Fruit fly (Drosophila melanogaster): ENCODE data around the gene smog.
A peak's percentile ranks its signal among the peaks of the same experiment; 100 is the strongest.

Gene smog

DNA sequence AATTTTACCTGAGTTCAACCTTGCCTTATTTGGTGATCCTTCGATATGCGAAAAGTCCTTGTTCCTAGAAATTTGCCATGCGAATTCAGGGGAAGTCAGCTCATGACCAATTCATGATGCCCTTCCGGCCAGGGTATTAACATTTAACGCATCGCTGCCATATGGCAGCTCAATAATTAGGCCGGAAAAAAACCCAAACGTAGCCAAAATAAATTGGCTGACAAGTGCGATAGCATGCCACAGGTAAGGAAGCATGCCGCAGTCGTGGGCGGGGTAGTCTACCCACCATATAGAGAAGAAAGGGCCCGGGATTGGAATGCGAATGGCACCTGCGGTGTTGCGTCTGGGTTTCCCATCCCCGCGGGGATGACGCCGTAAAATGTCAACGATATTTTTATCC lies 28.9 kb upstream of the smog start:
- TF ChIP-seq sd (tag; optimal IDR thresholded peaks at IDR 0.05) (no peak), CG10274 (GFP tag; optimal IDR thresholded peaks at IDR 0.05) (no peak), ato (GFP tag; IDR thresholded peaks at IDR 0.05; ENCODE audit: partially characterized antibody) (no peak), Lpt (GFP tag; optimal IDR thresholded peaks at IDR 0.05) (no peak), zfh2 (GFP tag; optimal IDR thresholded peaks at IDR 0.05) (no peak), zen (tag; optimal IDR thresholded peaks at IDR 0.05) (peak; percentile 90), tll (GFP tag; optimal IDR thresholded peaks at IDR 0.05) (peak in 1 of 2 experiments; percentile 76), twi (tag; optimal IDR thresholded peaks at IDR 0.05) (peak; percentile 36), CG12659 (GFP tag; optimal IDR thresholded peaks at IDR 0.05) (no peak), CG15479 (GFP tag; optimal IDR thresholded peaks at IDR 0.05) (peak; percentile 77), Sry-δ (GFP tag; optimal IDR thresholded peaks at IDR 0.05) (no peak), lab (GFP tag; optimal IDR thresholded peaks at IDR 0.05) (no peak), scrt (GFP tag; optimal IDR thresholded peaks at IDR 0.05) (no peak), prd (optimal IDR thresholded peaks at IDR 0.05) (no peak), prd (GFP tag; IDR thresholded peaks at IDR 0.05) (0 out of 3 replicates have a peak, but pooled peaks have one; percentile 29), kni (GFP tag; optimal IDR thresholded peaks at IDR 0.05) (peak; percentile 10), CG3847 (GFP tag; IDR thresholded peaks at IDR 0.05) (no peak), CG17568 (GFP tag; optimal IDR thresholded peaks at IDR 0.05) (no peak), CG2199 (GFP tag; IDR thresholded peaks at IDR 0.05) (no peak), CG6683 (GFP tag; optimal IDR thresholded peaks at IDR 0.05) (no peak), psq (GFP tag; optimal IDR thresholded peaks at IDR 0.05) (no peak), CG34422 (GFP tag; IDR thresholded peaks at IDR 0.05) (no peak), nom (GFP tag; optimal IDR thresholded peaks at IDR 0.05) (no peak), CG9727 (GFP tag; optimal IDR thresholded peaks at IDR 0.05) (no peak), danr (GFP tag; IDR thresholded peaks at IDR 0.05) (0 out of 2 replicates have a peak, but pooled peaks have one; percentile 11), tx (GFP tag; optimal IDR thresholded peaks at IDR 0.05) (no peak), dati (GFP tag; IDR thresholded peaks at IDR 0.05) (no peak), Vsx1 (GFP tag; optimal IDR thresholded peaks at IDR 0.05) (no peak), stc (GFP tag; IDR thresholded peaks at IDR 0.05) (no peak), Gug (GFP tag; IDR thresholded peaks at IDR 0.05) (no peak), cad (GFP tag; optimal IDR thresholded peaks at IDR 0.05) (peak; percentile 68)

DNA sequence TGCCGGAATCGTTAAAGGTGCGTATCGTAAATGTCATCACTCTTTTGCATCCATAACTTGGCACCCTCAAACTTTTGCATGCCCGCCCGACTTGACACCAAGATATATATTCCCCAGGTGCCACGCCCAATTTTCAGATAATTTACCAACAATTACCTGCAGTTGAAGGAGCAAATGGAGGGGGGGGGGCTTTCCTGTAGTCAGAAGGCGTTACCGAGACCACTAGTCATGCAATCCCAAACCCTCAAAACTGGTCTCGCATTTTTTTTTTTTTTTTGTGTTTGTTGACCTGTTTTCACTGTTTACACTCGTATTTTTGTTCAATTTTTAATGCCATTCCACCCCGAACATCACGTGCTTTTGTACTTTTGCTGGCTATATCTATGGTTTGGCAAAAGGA lies 27.0 kb upstream of the smog start:
- TF ChIP-seq stc (GFP tag; IDR thresholded peaks at IDR 0.05), result no peak
- no peak for TF ChIP-seq Meics (GFP tag; optimal IDR thresholded peaks at IDR 0.05)
- no peak for TF ChIP-seq aop (GFP tag; IDR thresholded peaks at IDR 0.05)
- peak; percentile 15 for TF ChIP-seq nom (GFP tag; optimal IDR thresholded peaks at IDR 0.05)
- no peak for TF ChIP-seq btn (GFP tag; optimal IDR thresholded peaks at IDR 0.05)
- TF ChIP-seq luna (GFP tag; optimal IDR thresholded peaks at IDR 0.05), result no peak
- no peak for TF ChIP-seq CG10366 (GFP tag; IDR thresholded peaks at IDR 0.05)
- TF ChIP-seq vfl (GFP tag; optimal IDR thresholded peaks at IDR 0.05), result no peak

DNA sequence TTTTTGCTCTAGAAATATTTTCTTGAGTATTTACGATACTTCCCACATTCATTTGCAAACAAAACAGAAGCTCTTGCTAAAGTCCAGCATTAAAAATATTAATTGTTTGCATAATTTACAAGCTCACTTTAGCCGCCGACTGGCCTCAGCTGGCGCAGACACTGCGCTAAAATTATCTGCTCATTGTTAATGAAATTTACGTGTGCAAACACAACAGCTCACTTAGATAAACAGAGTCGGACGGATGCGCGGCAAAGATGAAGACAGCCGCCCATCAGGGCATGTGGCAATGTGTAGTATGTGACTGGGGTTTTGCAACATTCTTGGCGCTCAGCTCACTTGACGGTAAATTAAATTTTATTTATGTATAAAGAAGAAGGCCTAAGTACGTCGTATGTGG lies 23.6 kb upstream of the smog start:
- TF ChIP-seq Hmr (GFP tag; optimal IDR thresholded peaks at IDR 0.05) (peak; percentile 60), CG1647 (GFP tag; optimal IDR thresholded peaks at IDR 0.05) (no peak), danr (GFP tag; IDR thresholded peaks at IDR 0.05) (no peak), wek (GFP tag; optimal IDR thresholded peaks at IDR 0.05) (peak; percentile 33), pan (optimal IDR thresholded peaks at IDR 0.05) (no peak), pan (GFP tag; optimal IDR thresholded peaks at IDR 0.05 in 1 of 2, IDR thresholded peaks at IDR 0.05 in 1 of 2) (peak in 1 of 2 experiments; percentile 43), CG6765 (GFP tag; optimal IDR thresholded peaks at IDR 0.05) (peak; percentile 57), CG18619 (GFP tag; optimal IDR thresholded peaks at IDR 0.05) (no peak), exex (tag; optimal IDR thresholded peaks at IDR 0.05) (peak; percentile 24), sob (GFP tag; IDR thresholded peaks at IDR 0.05) (peak; percentile 14; the same call in 1 of the 2 replicates), her (GFP tag; optimal IDR thresholded peaks at IDR 0.05) (no peak), CG9817 (tag; optimal IDR thresholded peaks at IDR 0.05) (peak; percentile 5), BEAF-32 (GFP tag; optimal IDR thresholded peaks at IDR 0.05) (no peak), CkIIα-i1 (GFP tag; IDR thresholded peaks at IDR 0.05) (no peak), CG2678 (tag; optimal IDR thresholded peaks at IDR 0.05) (no peak)
